Fruit fly (Drosophila melanogaster): ENCODE measurements around the gene CG5916.

- TF ChIP-seq psq (optimal IDR thresholded peaks at IDR 0.05) (no peak), usp (GFP tag; optimal IDR thresholded peaks at IDR 0.05) (no peak), CG8478 (optimal IDR thresholded peaks at IDR 0.05) (no peak), pan (optimal IDR thresholded peaks at IDR 0.05) (no peak), EcR (GFP tag; optimal IDR thresholded peaks at IDR 0.05) (no peak)
These were observed 24.9 kb downstream of the CG5916 start, which contains the start of gene CG8925 for dm6 chr3R:16171747-16172146.
